Worm (Caenorhabditis elegans) whole organism, L4 larva: ENCODE data around the gene F16B4.6.

Experiments used
- F37D6.2 ChIP-seq: sonication (generic microtip); optimal IDR thresholded peaks from 2 replicates; lab custom pipeline; 2016; ENCODE audit warnings: mild to moderate bottlenecking, missing genetic modification characterization, missing compliant biosample characterization
- F49E8.2 ChIP-seq: sonication (generic microtip); optimal IDR thresholded peaks from 2 replicates; lab custom pipeline; 2016; ENCODE audit warnings: missing compliant biosample characterization, mild to moderate bottlenecking, missing genetic modification characterization, borderline replicate concordance
- Y75B8A.6 ChIP-seq: fragments of 200-800 bp; sonication (Bioruptor generic); IDR thresholded peaks from 2 replicates; pipeline ENCODE4 v1.3.6; 2022; ENCODE audit warnings: missing genetic modification reagents, missing genetic modification characterization, missing compliant biosample characterization
- ZK546.5 ChIP-seq, 2 experiments: sonication (generic microtip); optimal IDR thresholded peaks; 2 replicates each; lab custom pipeline; 2017; ENCODE audit warnings: missing biosample characterization in 2 of 2, missing genetic modification characterization in 2 of 2
- aha-1 ChIP-seq: fragments of 150-350 bp; peaks from one replicate; lab custom pipeline; 2014; ENCODE audit warnings: missing biosample characterization, missing genetic modification characterization
- aly-2 ChIP-seq: sonication (generic microtip); optimal IDR thresholded peaks from 2 replicates; lab custom pipeline; 2018; ENCODE audit warnings: missing biosample characterization, missing genetic modification characterization
- ceh-32 ChIP-seq: sonication (generic microtip); optimal IDR thresholded peaks from 2 replicates; lab custom pipeline; 2016; ENCODE audit warnings: mild to moderate bottlenecking, missing genetic modification characterization, missing compliant biosample characterization; ENCODE audit not compliant: poor library complexity
- ces-1 ChIP-seq: fragments of 150-350 bp; sonication (generic microtip); optimal IDR thresholded peaks from 4 replicates; lab custom pipeline; 2014; ENCODE audit warnings: missing biosample characterization, missing genetic modification reagents, missing genetic modification characterization
- cey-2 ChIP-seq: sonication (generic microtip); optimal IDR thresholded peaks from 3 replicates; lab custom pipeline; 2017; ENCODE audit warnings: missing genetic modification characterization, mild to moderate bottlenecking, missing compliant biosample characterization, antibody characterized with exemption, borderline replicate concordance; ENCODE audit not compliant: insufficient read depth
- ctbp-1 ChIP-seq: fragments of 200-800 bp; sonication (Bioruptor generic); IDR thresholded peaks from 2 replicates; pipeline ENCODE4 v1.3.6; 2022; ENCODE audit warnings: missing genetic modification reagents, missing genetic modification characterization, missing compliant biosample characterization
- daf-16 ChIP-seq, 3 experiments: sonication (generic microtip); optimal IDR thresholded peaks; 2 replicates each; lab custom pipeline; 2016 to 2017; ENCODE audit warnings: missing genetic modification characterization in 3 of 3, missing genetic modification reagents in 3 of 3, mild to moderate bottlenecking in 2 of 3, missing compliant biosample characterization in 2 of 3, missing biosample characterization in 1 of 3, moderate library complexity in 1 of 3
- dmd-9 ChIP-seq: fragments of 200-800 bp; sonication (Bioruptor generic); IDR thresholded peaks from 2 replicates; pipeline ENCODE4 v1.3.6; 2022; ENCODE audit warnings: missing genetic modification reagents, missing genetic modification characterization, missing compliant biosample characterization
- duxl-1 ChIP-seq: sonication (generic microtip); optimal IDR thresholded peaks from 2 replicates; lab custom pipeline; 2016; ENCODE audit warnings: mild to moderate bottlenecking, missing genetic modification characterization, moderate library complexity, missing compliant biosample characterization; ENCODE audit not compliant: poor library complexity
- egl-43 ChIP-seq: fragments of 200-800 bp; sonication (Bioruptor generic); IDR thresholded peaks from 2 replicates; pipeline ENCODE4 v1.3.6; 2022; ENCODE audit warnings: missing genetic modification reagents, missing genetic modification characterization, missing compliant biosample characterization
- fos-1 ChIP-seq: fragments of 150-350 bp; optimal IDR thresholded peaks from 2 replicates; lab custom pipeline; 2014; ENCODE audit warnings: missing biosample characterization, missing genetic modification characterization
- lim-7 ChIP-seq: fragments of 200-800 bp; sonication (Bioruptor generic); IDR thresholded peaks from 2 replicates; pipeline ENCODE4 v1.3.6; 2022; ENCODE audit warnings: missing genetic modification characterization, missing compliant biosample characterization
- nhr-25 ChIP-seq: sonication (generic microtip); optimal IDR thresholded peaks from 2 replicates; lab custom pipeline; 2017; ENCODE audit warnings: missing genetic modification characterization, mild to moderate bottlenecking, missing compliant biosample characterization, antibody characterized with exemption, moderate library complexity, borderline replicate concordance; ENCODE audit not compliant: insufficient read depth
- nhr-28 ChIP-seq: fragments of 150-350 bp; optimal IDR thresholded peaks from 2 replicates; lab custom pipeline; 2014; ENCODE audit warnings: missing biosample characterization, missing genetic modification characterization
- nhr-41 ChIP-seq: fragments of 200-800 bp; sonication (Bioruptor generic); IDR thresholded peaks from 2 replicates; pipeline ENCODE4 v1.3.6; 2022; ENCODE audit warnings: missing genetic modification reagents, missing genetic modification characterization, missing compliant biosample characterization
- nhr-48 ChIP-seq: sonication (generic microtip); optimal IDR thresholded peaks from 2 replicates; lab custom pipeline; 2016; ENCODE audit warnings: mild to moderate bottlenecking, missing genetic modification characterization, missing compliant biosample characterization
- php-3 ChIP-seq: fragments of 200-800 bp; sonication (Bioruptor generic); IDR thresholded peaks from 2 replicates; pipeline ENCODE4 v1.3.6; 2022; ENCODE audit warnings: missing genetic modification reagents, missing genetic modification characterization, missing compliant biosample characterization
- pqm-1 ChIP-seq: sonication (generic microtip); optimal IDR thresholded peaks from 2 replicates; lab custom pipeline; 2017; ENCODE audit warnings: missing biosample characterization, missing genetic modification characterization
- saeg-2 ChIP-seq: fragments of 200-800 bp; sonication (Bioruptor generic); IDR thresholded peaks from 2 replicates; pipeline ENCODE4 v1.3.6; 2022; ENCODE audit warnings: missing genetic modification reagents, missing genetic modification characterization, missing compliant biosample characterization
- sdz-12 ChIP-seq: fragments of 200-800 bp; sonication (Bioruptor generic); optimal IDR thresholded peaks from 2 replicates; lab custom pipeline; 2018; ENCODE audit warnings: mild to moderate bottlenecking, missing genetic modification characterization, missing compliant biosample characterization
- snpc-1.2 ChIP-seq: fragments of 200-800 bp; sonication (Bioruptor generic); IDR thresholded peaks from 2 replicates; pipeline ENCODE4 v1.3.6; 2022; ENCODE audit warnings: missing genetic modification reagents, missing genetic modification characterization, missing compliant biosample characterization
- tra-1 ChIP-seq: fragments of 200-800 bp; sonication (Bioruptor generic); IDR thresholded peaks from 2 replicates; pipeline ENCODE4 v1.3.6; 2022; ENCODE audit warnings: missing genetic modification reagents, missing genetic modification characterization, missing compliant biosample characterization
- unc-62 ChIP-seq, 3 experiments: fragments of 150-350 bp in 1 of 3; sonication (generic microtip); optimal IDR thresholded peaks in 2 of 3; peaks in 1 of 3; 1 replicate in 1 of 3; 2 replicates in 2 of 3; lab custom pipeline; 2014 to 2017; ENCODE audit warnings: missing biosample characterization in 3 of 3, missing genetic modification characterization in 3 of 3, missing genetic modification reagents in 3 of 3, missing genotype in 1 of 3
- zag-1 ChIP-seq: fragments of 150-350 bp; optimal IDR thresholded peaks from 2 replicates; lab custom pipeline; 2014; ENCODE audit warnings: missing biosample characterization, missing genetic modification characterization
- zfp-2 ChIP-seq: sonication (generic microtip); optimal IDR thresholded peaks from 2 replicates; lab custom pipeline; 2016; ENCODE audit warnings: mild to moderate bottlenecking, missing genetic modification characterization, missing compliant biosample characterization
- zfp-3 ChIP-seq: fragments of 200-800 bp; sonication (Bioruptor generic); conservative IDR thresholded peaks from 2 replicates; pipeline ENCODE4 v1.3.6; 2022; ENCODE audit warnings: missing genetic modification reagents, missing genetic modification characterization, missing compliant biosample characterization

F16B4.6 gene

DNA sequence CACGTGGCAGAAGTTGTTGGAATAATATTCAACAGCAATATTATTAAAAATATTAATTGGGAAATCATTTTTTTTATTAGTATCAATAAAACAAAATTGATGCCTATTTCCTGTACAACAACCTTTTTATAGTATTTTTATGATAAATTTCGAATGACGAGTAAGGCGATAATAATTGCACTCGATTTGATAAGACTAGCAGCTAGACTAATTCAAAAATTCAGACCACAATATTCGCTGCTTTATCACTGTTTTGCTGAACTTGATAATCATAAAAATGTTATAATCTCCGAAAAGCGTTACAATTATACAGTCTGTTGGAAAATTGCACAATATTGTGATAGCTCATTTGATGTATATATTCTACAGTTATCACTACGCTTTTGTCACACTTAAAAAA lies 41.3 kb upstream of the F16B4.6 start, which contains the start of gene oac-32:
oac-32 (minus strand) TSS at position 90 of the 400 bp plus-strand sequence.
- TF ChIP-seq ctbp-1 (GFP tag; lab: Robert Waterston, UW) (no peak), daf-16 (GFP tag; optimal IDR thresholded peaks at IDR 0.05; lab: Kevin White, UChicago) (no peak), daf-16 (tag; optimal IDR thresholded peaks at IDR 0.05; lab: Kevin White, UChicago) (peak; percentile 27), pqm-1 (peak; percentile 33), nhr-28 (peak; percentile 24), php-3 (GFP tag; lab: Robert Waterston, UW) (peak; percentile 64; the same call in 1 of the 2 replicates), zfp-3 (GFP tag; lab: Robert Waterston, UW) (no peak)

DNA sequence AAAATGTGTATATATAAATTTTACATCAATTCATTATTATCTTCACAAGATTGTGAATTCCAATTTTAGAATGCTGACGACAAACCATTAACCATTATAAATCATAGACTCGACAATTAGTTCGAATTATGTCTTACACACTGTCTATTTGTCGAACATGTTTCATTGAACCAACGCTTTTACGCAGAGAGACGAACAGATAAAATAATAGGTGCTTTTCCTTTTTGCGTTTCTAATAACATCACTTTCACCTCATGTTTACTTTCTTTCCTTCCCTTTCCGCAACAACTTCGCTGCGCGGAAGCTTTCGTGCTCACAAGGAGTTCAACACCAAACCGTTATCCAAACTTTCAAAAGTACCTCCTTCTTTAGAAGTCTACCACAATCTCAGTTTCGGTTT lies 39.2 kb upstream of the F16B4.6 start, which contains the start of gene F52F10.2:
F52F10.2 (plus strand) TSS at position 301 of the 400 bp plus-strand sequence.
- TF ChIP-seq ZK546.5 (tag; optimal IDR thresholded peaks at IDR 0.05; lab: Kevin White, UChicago), result no peak
- no peak for TF ChIP-seq ceh-32 (tag; lab: Kevin White, UChicago)
- no peak for TF ChIP-seq duxl-1 (tag; lab: Kevin White, UChicago)
- TF ChIP-seq snpc-1.2 (GFP tag; lab: Robert Waterston, UW), result no peak
- TF ChIP-seq tra-1 (GFP tag; lab: Robert Waterston, UW), result no peak
- TF ChIP-seq Y75B8A.6 (GFP tag; lab: Robert Waterston, UW), result no peak
- TF ChIP-seq nhr-48, result no peak
- TF ChIP-seq, all 104 proteins: peak for 0

DNA sequence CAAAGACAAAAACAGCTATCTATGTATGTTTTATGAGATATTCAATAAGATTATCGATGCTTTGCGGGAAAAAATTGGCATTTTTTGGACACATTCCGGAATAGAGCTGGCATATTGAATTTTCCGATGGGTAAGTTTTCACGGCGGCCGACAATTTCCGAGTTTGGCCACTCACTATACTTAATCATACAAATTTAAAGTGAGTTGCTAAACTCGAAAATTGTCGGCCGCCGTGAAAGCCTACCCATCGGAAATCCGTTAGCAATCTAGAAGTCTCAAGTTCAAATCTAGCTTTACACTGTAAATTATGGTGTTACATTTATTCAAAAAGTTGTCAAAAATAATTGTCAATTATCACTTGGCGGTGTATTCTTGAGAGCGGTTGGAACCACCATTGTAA lies 36.3 kb upstream of the F16B4.6 start:
- no peak for TF ChIP-seq dmd-9 (GFP tag; lab: Robert Waterston, UW)
- peak; percentile 60 for TF ChIP-seq aha-1 (tag; lab: Kevin White, UChicago)

ce11 chrV:1551143-1551542 lies 35.9 kb upstream of the F16B4.6 start:
- TF ChIP-seq unc-62 (GFP tag; optimal IDR thresholded peaks at IDR 0.05 in 1 of 2; lab: Kevin White, UChicago) (peak in 1 of 2 experiments; percentile 91), unc-62 (tag; optimal IDR thresholded peaks at IDR 0.05; lab: Kevin White, UChicago) (no peak), egl-43 (GFP tag; lab: Robert Waterston, UW) (no peak)

DNA sequence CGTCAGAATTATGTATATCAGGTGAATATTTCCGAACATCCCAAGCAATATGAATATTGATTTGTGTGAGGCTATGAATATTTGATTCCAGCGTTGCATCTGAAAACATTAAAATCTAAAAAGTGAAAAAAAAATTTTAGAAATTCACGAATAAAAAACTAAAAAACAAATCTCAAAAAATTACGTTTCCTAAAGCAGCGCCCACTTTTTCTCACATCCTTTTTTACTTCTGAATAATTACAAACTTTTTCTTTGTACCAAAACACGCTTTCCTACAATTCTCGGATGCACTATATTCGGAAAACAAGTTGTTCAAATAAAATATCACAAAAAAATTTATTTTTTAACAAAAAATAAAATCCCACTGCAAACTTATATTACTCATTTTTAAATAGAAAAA lies 34.0 kb upstream of the F16B4.6 start, which contains the start of gene srsx-8:
srsx-8 (minus strand) TSS at position 101 of the 400 bp plus-strand sequence.
- no peak for TF ChIP-seq daf-16 (GFP tag; optimal IDR thresholded peaks at IDR 0.05; lab: Kevin White, UChicago)
- no peak for TF ChIP-seq daf-16 (tag; optimal IDR thresholded peaks at IDR 0.05; lab: Kevin White, UChicago)
- TF ChIP-seq F37D6.2 (tag; lab: Kevin White, UChicago), result no peak
- TF ChIP-seq aly-2 (tag; lab: Kevin White, UChicago), result no peak
- TF ChIP-seq fos-1 (tag; lab: Kevin White, UChicago), result no peak
- TF ChIP-seq sdz-12 (GFP tag; lab: Kevin White, UChicago), result no peak
- no peak for TF ChIP-seq ZK546.5 (tag; optimal IDR thresholded peaks at IDR 0.05; lab: Kevin White, UChicago)
- TF ChIP-seq ces-1 (GFP tag; lab: Kevin White, UChicago), result no peak
- no peak for TF ChIP-seq saeg-2
- TF ChIP-seq php-3 (GFP tag; lab: Robert Waterston, UW), result no peak
- no peak for TF ChIP-seq zag-1 (tag; lab: Kevin White, UChicago)
- TF ChIP-seq zfp-3 (GFP tag; lab: Robert Waterston, UW), result no peak
- no peak for TF ChIP-seq nhr-41
- no peak for TF ChIP-seq zfp-2 (tag; lab: Kevin White, UChicago)
- TF ChIP-seq F49E8.2 (tag; lab: Kevin White, UChicago), result no peak
- no peak for TF ChIP-seq cey-2 (tag; lab: Kevin White, UChicago)
- TF ChIP-seq nhr-25 (tag; lab: Kevin White, UChicago), result no peak
- no peak for TF ChIP-seq lim-7 (GFP tag; lab: Robert Waterston, UW)
